Fruit fly (Drosophila melanogaster) whole organism, prepupa: ENCODE data around the gene CG18666.

Source experiments
- CG6792 ChIP-seq: fragments of 200-800 bp; sonication (Bioruptor generic); optimal IDR thresholded peaks from 3 replicates; lab custom pipeline; 2016; ENCODE audit warnings: missing biosample characterization, missing genetic modification characterization
- CG8119 ChIP-seq: fragments of 200-800 bp; sonication (Bioruptor generic); IDR thresholded peaks from 3 replicates; pipeline ENCODE4 v1.3.6; 2022; ENCODE audit warnings: missing biosample characterization, missing genetic modification characterization
- Hr39 ChIP-seq: fragments of 200-800 bp; sonication (Bioruptor generic); optimal IDR thresholded peaks from 2 replicates; lab custom pipeline; 2016; ENCODE audit warnings: missing biosample characterization, missing genetic modification characterization
- Met ChIP-seq: fragments of 200-800 bp; sonication (Bioruptor generic); optimal IDR thresholded peaks from 3 replicates; lab custom pipeline; 2016; ENCODE audit warnings: missing biosample characterization, missing genetic modification characterization
- cyc ChIP-seq: fragments of 200-800 bp; sonication (Bioruptor generic); optimal IDR thresholded peaks from 3 replicates; lab custom pipeline; 2016; ENCODE audit warnings: missing biosample characterization, missing genetic modification characterization
- vri ChIP-seq: fragments of 200-800 bp; sonication (Bioruptor generic); optimal IDR thresholded peaks from 3 replicates; lab custom pipeline; 2016; ENCODE audit warnings: missing biosample characterization, mild to moderate bottlenecking, missing genetic modification characterization

DNA sequence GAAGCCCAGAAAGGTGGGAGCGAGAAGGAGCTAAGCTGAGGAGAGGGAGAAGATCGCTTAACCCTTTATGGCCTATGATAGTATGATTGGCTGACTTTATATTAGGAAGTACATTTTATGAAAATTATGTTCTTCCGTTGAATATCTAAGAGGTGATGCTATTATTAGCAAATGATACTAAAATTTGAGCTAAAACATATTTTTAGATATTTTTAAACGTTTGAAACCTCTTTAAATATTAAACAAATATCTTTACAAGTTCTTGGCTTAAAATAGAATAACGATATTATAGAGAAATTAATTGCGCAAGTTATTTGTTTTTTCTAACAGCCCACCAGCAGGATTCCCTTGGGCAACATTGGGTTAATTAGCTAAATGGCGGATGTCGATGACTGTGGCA is 34.9 kb downstream of the CG18666 start:
- TF ChIP-seq Hr39 (GFP tag; lab: Kevin White, UChicago) (no peak), vri (GFP tag; lab: Kevin White, UChicago) (no peak), Met (GFP tag; lab: Kevin White, UChicago) (peak; percentile 40), CG8119 (GFP tag; lab: Robert Waterston, UW) (peak; percentile 72), cyc (GFP tag; lab: Kevin White, UChicago) (no peak), CG6792 (peak; percentile 32)
